Worm (Caenorhabditis elegans): ENCODE results near the gene vamp-8.

DNA sequence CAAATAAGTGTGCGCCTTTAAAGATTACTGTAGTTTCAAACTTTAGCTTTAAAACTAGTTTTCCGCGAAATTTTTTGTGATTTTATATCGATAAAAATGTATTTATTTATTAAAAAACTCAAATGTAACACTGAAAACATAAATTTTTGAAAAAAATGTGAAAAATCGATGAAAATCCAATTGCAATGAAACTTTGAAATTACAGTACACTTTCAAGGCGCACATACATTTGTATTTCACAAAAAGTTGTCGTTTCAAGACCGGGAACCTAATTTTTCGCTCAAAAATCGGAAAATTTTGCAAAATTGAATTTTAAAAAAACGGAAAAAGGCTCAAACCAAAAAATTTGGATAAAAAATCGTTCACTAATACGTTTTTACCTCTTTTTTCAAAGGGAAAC lies 15.4 kb upstream of the vamp-8 start:
- TF ChIP-seq flt-1 (GFP tag; IDR thresholded peaks at IDR 0.05) (no peak), ztf-23 (GFP tag; IDR thresholded peaks at IDR 0.05) (no peak), tab-1 (GFP tag; IDR thresholded peaks at IDR 0.05) (no peak)

Measured in whole organism, midembryonic.